Worm (Caenorhabditis elegans): ENCODE measurements around the gene F43E2.1.

Gene F43E2.1

DNA sequence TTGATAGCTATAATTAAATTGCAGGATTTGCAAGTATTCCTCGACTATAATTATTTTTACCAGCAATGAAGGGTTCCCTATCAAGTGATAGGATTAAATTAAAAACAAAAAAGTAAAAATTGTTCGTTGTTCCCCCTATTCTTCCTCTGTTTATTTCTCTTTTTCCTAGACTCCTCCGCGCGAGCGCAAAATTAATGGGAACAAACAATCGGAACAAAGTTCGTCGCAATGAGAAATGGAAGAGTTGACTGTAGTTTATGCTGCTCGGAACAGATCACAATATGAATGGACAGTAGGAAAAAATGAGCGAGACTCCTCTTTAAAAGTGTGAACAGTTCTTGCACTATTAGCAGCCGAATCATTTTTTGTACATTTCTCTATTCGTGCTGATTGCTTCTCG is 34.4 kb upstream of the F43E2.1 start:
- TF ChIP-seq hif-1 (tag; optimal IDR thresholded peaks at IDR 0.05), result no peak
- no peak for TF ChIP-seq ceh-44 (GFP tag; IDR thresholded peaks at IDR 0.05)
- no peak for TF ChIP-seq mxl-2 (GFP tag; conservative IDR thresholded peaks at IDR 0.05)
- TF ChIP-seq lin-29 (GFP tag; IDR thresholded peaks at IDR 0.05), result no peak
- TF ChIP-seq php-3 (GFP tag; IDR thresholded peaks at IDR 0.05), result no peak
- TF ChIP-seq nhr-102 (tag; optimal IDR thresholded peaks at IDR 0.05), result no peak
- TF ChIP-seq saeg-2 (GFP tag; IDR thresholded peaks at IDR 0.05), result no peak
- TF ChIP-seq lim-7 (GFP tag; IDR thresholded peaks at IDR 0.05), result no peak
- TF ChIP-seq dve-1 (tag; optimal IDR thresholded peaks at IDR 0.05; ENCODE audit: insufficient read depth), result no peak
- TF ChIP-seq lin-39 (tag; optimal IDR thresholded peaks at IDR 0.05), result no peak
- no peak for TF ChIP-seq T20F7.1 (GFP tag; optimal IDR thresholded peaks at IDR 0.05)
- no peak for TF ChIP-seq F37D6.2 (tag; optimal IDR thresholded peaks at IDR 0.05)
- TF ChIP-seq unc-130 (GFP tag; optimal IDR thresholded peaks at IDR 0.05), result no peak
- no peak for TF ChIP-seq fos-1 (tag; optimal IDR thresholded peaks at IDR 0.05)
- TF ChIP-seq dmd-6 (GFP tag; IDR thresholded peaks at IDR 0.05), result 0 out of 2 replicates have a peak, but pooled peaks have one; percentile 18
- no peak for TF ChIP-seq pha-4 (GFP tag; IDR thresholded peaks at IDR 0.05)
- peak; percentile 85 for TF ChIP-seq pha-4 (tag; optimal IDR thresholded peaks at IDR 0.05)
- no peak for TF ChIP-seq spr-3 (GFP tag; optimal IDR thresholded peaks at IDR 0.05)
- TF ChIP-seq Y75B8A.6 (GFP tag; IDR thresholded peaks at IDR 0.05), result no peak
- TF ChIP-seq nhr-10 (tag; optimal IDR thresholded peaks at IDR 0.05), result no peak
- no peak for TF ChIP-seq ces-1 (GFP tag; optimal IDR thresholded peaks at IDR 0.05)
- TF ChIP-seq nhr-28 (tag; optimal IDR thresholded peaks at IDR 0.05), result peak; percentile 5
- TF ChIP-seq arid-1 (GFP tag; conservative IDR thresholded peaks at IDR 0.05), result no peak

DNA sequence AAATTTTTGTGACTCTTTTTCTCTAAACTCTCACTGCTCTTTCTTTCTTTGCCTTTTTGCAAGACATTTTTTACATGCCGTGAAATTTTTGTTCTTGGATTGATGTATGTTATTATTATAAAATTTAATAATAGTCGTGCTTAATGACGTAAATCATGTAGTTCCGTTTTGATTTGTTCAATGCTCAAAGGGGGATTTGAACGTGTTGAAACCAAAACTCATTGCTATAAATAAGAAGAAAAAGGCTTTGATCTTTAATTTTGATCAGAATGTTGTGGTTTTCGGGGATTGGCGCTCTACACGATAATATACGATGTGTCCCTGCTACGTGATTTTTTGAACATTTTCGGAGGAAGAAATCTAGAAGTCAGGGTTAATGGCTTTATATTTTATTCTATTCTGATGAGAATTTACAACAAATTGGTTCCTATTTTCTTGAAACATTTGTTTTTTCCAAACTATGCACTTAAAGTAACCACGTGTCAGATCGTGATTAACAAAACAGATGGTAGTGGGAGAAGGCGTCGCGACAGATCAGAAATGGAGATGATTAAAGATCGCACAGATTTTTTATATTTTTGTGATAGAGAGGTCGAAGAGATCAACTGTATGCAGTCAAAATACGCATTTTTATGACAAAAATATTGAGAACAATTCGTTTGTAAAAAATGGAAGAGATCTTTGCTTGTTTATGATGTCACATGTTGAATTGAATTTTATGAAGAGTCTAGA is 33.3 kb upstream of the F43E2.1 start:
- TF ChIP-seq hlh-30 (tag; optimal IDR thresholded peaks at IDR 0.05; ENCODE audit: insufficient read depth) (peak; percentile 9), nhr-10 (tag; optimal IDR thresholded peaks at IDR 0.05) (no peak), unc-62 (GFP tag; optimal IDR thresholded peaks at IDR 0.05 in 1 of 2) (peak in 1 of 2 experiments; percentile 26), unc-62 (tag; optimal IDR thresholded peaks at IDR 0.05) (no peak), lin-1 (GFP tag; IDR thresholded peaks at IDR 0.05) (no peak), dmd-6 (GFP tag; IDR thresholded peaks at IDR 0.05) (peak; percentile 19; the same call in 1 of the 2 replicates), aha-1 (tag) (peak; percentile 97), hlh-11 (tag; optimal IDR thresholded peaks at IDR 0.05) (peak; percentile 18), hif-1 (tag; optimal IDR thresholded peaks at IDR 0.05) (peak; percentile 55 to 73)

DNA sequence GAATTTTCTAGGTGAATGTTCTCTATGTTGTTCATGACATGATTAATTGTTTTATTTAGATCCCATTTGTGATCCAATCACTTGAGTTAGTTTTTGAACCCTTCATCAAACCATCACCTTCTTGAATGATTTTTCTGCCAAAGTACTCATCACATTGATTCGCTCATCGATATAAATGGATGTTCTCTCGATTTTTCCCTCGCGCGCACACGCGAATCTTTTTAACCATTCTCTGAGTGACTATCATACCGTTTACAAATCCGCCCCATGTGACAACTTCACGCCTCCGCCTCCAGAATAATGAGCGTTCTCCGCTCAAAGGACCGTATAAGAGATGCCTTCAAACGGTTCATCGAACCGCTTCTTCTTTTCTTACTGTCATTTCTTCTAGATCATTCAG is 32.2 kb upstream of the F43E2.1 start:
- TF ChIP-seq ceh-32 (tag; optimal IDR thresholded peaks at IDR 0.05; ENCODE audit: poor library complexity) (no peak), hlh-11 (tag; optimal IDR thresholded peaks at IDR 0.05) (peak; percentile 62), nhr-76 (tag; optimal IDR thresholded peaks at IDR 0.05) (no peak), Y5F2A.4 (GFP tag; optimal IDR thresholded peaks at IDR 0.05) (no peak), ceh-82 (tag; optimal IDR thresholded peaks at IDR 0.05) (no peak), mep-1 (tag; optimal IDR thresholded peaks at IDR 0.05) (peak; percentile 13), daf-8 (GFP tag; IDR thresholded peaks at IDR 0.05) (no peak), fkh-10 (GFP tag; optimal IDR thresholded peaks at IDR 0.05) (no peak), zag-1 (tag; optimal IDR thresholded peaks at IDR 0.05) (no peak), lin-38 (GFP tag; IDR thresholded peaks at IDR 0.05) (no peak), nhr-11 (tag; optimal IDR thresholded peaks at IDR 0.05) (no peak), attf-4 (tag; optimal IDR thresholded peaks at IDR 0.05) (no peak), nhr-77 (tag; optimal IDR thresholded peaks at IDR 0.05) (no peak), mxl-2 (GFP tag; conservative IDR thresholded peaks at IDR 0.05) (no peak), gei-8 (GFP tag; optimal IDR thresholded peaks at IDR 0.05) (no peak), F37D6.2 (tag; optimal IDR thresholded peaks at IDR 0.05) (no peak), dve-1 (tag; optimal IDR thresholded peaks at IDR 0.05; ENCODE audit: insufficient read depth) (no peak), nhr-42 (GFP tag; IDR thresholded peaks at IDR 0.05) (no peak), fos-1 (tag; optimal IDR thresholded peaks at IDR 0.05) (no peak), daf-16 (GFP tag; optimal IDR thresholded peaks at IDR 0.05) (no peak), daf-16 (tag; optimal IDR thresholded peaks at IDR 0.05) (no peak), lin-39 (tag; optimal IDR thresholded peaks at IDR 0.05) (no peak), unc-39 (tag; optimal IDR thresholded peaks at IDR 0.05) (no peak), zip-11 (GFP tag; IDR thresholded peaks at IDR 0.05) (no peak), saeg-2 (GFP tag; IDR thresholded peaks at IDR 0.05) (no peak), unc-130 (GFP tag; optimal IDR thresholded peaks at IDR 0.05) (no peak), madf-5 (GFP tag; IDR thresholded peaks at IDR 0.05) (no peak)

All from whole organism, L4 larva.